Worm (Caenorhabditis elegans): Measurements from ENCODE around the gene Y116A8C.19.

The Y116A8C.19 gene

DNA sequence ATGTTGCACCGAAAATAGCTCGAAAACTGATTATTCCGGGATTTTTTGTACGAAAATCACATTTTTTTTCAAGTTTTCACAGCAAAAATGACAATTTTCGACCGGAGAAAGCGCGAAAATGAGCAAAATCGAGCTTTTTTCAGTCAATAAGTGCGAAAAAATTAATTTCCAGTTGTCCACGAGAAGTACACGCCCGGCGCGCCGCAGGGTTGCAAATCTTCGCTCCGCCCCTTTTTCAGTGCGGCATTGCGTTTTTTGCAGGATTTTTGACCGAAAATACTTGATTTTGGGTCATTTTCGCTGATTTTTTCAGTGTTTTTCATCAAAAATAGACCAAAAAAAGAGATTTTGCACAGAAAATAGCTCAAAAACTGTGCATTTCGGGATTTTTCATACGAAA lies 44.9 kb upstream of the Y116A8C.19 start:
- TF ChIP-seq mep-1 (tag; optimal IDR thresholded peaks at IDR 0.05) (no peak), fkh-4 (tag; optimal IDR thresholded peaks at IDR 0.05; ENCODE audit: borderline replicate concordance) (no peak), nhr-28 (tag; optimal IDR thresholded peaks at IDR 0.05) (no peak), xbp-1 (tag; optimal IDR thresholded peaks at IDR 0.05) (peak; percentile 12), sox-4 (tag; optimal IDR thresholded peaks at IDR 0.05) (no peak), ceh-82 (tag; optimal IDR thresholded peaks at IDR 0.05) (peak in 1 of 3 experiments; percentile 34), nhr-71 (tag; optimal IDR thresholded peaks at IDR 0.05) (peak; percentile 35), vab-15 (tag; optimal IDR thresholded peaks at IDR 0.05) (no peak), nhr-47 (tag; optimal IDR thresholded peaks at IDR 0.05) (peak; percentile 38), hpl-2 (GFP tag; optimal IDR thresholded peaks at IDR 0.05) (no peak), skn-1 (tag; optimal IDR thresholded peaks at IDR 0.05) (no peak), nhr-85 (tag) (no peak), pax-3 (tag; optimal IDR thresholded peaks at IDR 0.05) (peak; percentile 7), lsy-2 (tag; optimal IDR thresholded peaks at IDR 0.05) (peak in 1 of 2 experiments; percentile 22), nhr-84 (tag; optimal IDR thresholded peaks at IDR 0.05) (no peak), swsn-7 (tag; optimal IDR thresholded peaks at IDR 0.05) (peak; percentile 5), ama-1 (optimal IDR thresholded peaks at IDR 0.05) (no peak), fkh-8 (tag; optimal IDR thresholded peaks at IDR 0.05) (peak; percentile 6), elt-2 (tag; optimal IDR thresholded peaks at IDR 0.05) (no peak), lin-35 (GFP tag; optimal IDR thresholded peaks at IDR 0.05) (peak; percentile 5 to 25), hlh-17 (GFP tag; optimal IDR thresholded peaks at IDR 0.05; ENCODE audit: borderline replicate concordance) (no peak), irx-1 (tag; optimal IDR thresholded peaks at IDR 0.05) (no peak), snu-23 (GFP tag; optimal IDR thresholded peaks at IDR 0.05) (peak; percentile 44), mdl-1 (tag; optimal IDR thresholded peaks at IDR 0.05) (no peak), tlp-1 (tag; optimal IDR thresholded peaks at IDR 0.05) (no peak), dpl-1 (GFP tag; optimal IDR thresholded peaks at IDR 0.05) (peak in 2 of 3 experiments; percentile 20 to 30), mab-9 (GFP tag; IDR thresholded peaks at IDR 0.05) (no peak), ces-1 (GFP tag; optimal IDR thresholded peaks at IDR 0.05) (no peak), hlh-4 (tag; optimal IDR thresholded peaks at IDR 0.05) (no peak), ceh-88 (GFP tag; IDR thresholded peaks at IDR 0.05) (no peak), ztf-11 (tag; optimal IDR thresholded peaks at IDR 0.05) (no peak), unc-86 (tag; optimal IDR thresholded peaks at IDR 0.05) (no peak), C16A3.4 (tag; optimal IDR thresholded peaks at IDR 0.05) (no peak), fkh-10 (GFP tag; optimal IDR thresholded peaks at IDR 0.05) (no peak), efl-1 (optimal IDR thresholded peaks at IDR 0.05) (peak; percentile 22 to 36), efl-1 (GFP tag; optimal IDR thresholded peaks at IDR 0.05 in 1 of 2) (peak; percentile 33 to 92), lin-39 (tag; optimal IDR thresholded peaks at IDR 0.05) (no peak), nhr-19 (GFP tag; conservative IDR thresholded peaks at IDR 0.05) (peak; percentile 31), unc-98 (GFP tag; IDR thresholded peaks at IDR 0.05) (no peak), nhr-76 (tag; optimal IDR thresholded peaks at IDR 0.05) (no peak), sptf-1 (tag; optimal IDR thresholded peaks at IDR 0.05) (no peak), aha-1 (tag; optimal IDR thresholded peaks at IDR 0.05) (no peak), mef-2 (tag; optimal IDR thresholded peaks at IDR 0.05) (no peak), fos-1 (tag; optimal IDR thresholded peaks at IDR 0.05) (no peak), tbx-2 (tag; optimal IDR thresholded peaks at IDR 0.05) (no peak)

ce11 chrIV:17078649-17079048 lies 39.2 kb upstream of the Y116A8C.19 start, which contains the start of gene Y116A8C.25:
Y116A8C.25 (minus strand) TSS chrIV:17078749.
- TF ChIP-seq unc-86 (tag; optimal IDR thresholded peaks at IDR 0.05) (no peak), pag-3 (tag; optimal IDR thresholded peaks at IDR 0.05; ENCODE audit: borderline replicate concordance, insufficient read depth) (no peak), lsy-2 (tag; optimal IDR thresholded peaks at IDR 0.05) (no peak), unc-98 (GFP tag; IDR thresholded peaks at IDR 0.05) (no peak), C04F5.9 (tag; optimal IDR thresholded peaks at IDR 0.05) (no peak), rnt-1 (tag; optimal IDR thresholded peaks at IDR 0.05) (no peak), ceh-8 (GFP tag; optimal IDR thresholded peaks at IDR 0.05) (no peak), blmp-1 (tag; optimal IDR thresholded peaks at IDR 0.05) (no peak), ceh-88 (GFP tag; IDR thresholded peaks at IDR 0.05) (no peak), aly-2 (tag; optimal IDR thresholded peaks at IDR 0.05) (no peak), irx-1 (tag; optimal IDR thresholded peaks at IDR 0.05) (no peak), mep-1 (tag; optimal IDR thresholded peaks at IDR 0.05) (no peak), grh-1 (GFP tag; IDR thresholded peaks at IDR 0.05) (no peak), elt-3 (tag; optimal IDR thresholded peaks at IDR 0.05) (no peak)
